Fruit fly (Drosophila melanogaster) whole organism, embryonic: ENCODE data around the gene dbe.

Source experiments
- CG33557 ChIP-seq: fragments of 200-800 bp; sonication (Bioruptor generic); optimal IDR thresholded peaks from 2 replicates; lab custom pipeline; 2019; ENCODE audit warnings: missing biosample characterization, mild to moderate bottlenecking, missing genetic modification characterization, moderate library complexity
- CrebB ChIP-seq: fragments of 200-800 bp; sonication (Bioruptor generic); optimal IDR thresholded peaks from 3 replicates; lab custom pipeline; 2018; ENCODE audit warnings: missing biosample characterization, mild to moderate bottlenecking, missing genetic modification characterization
- Doc2 ChIP-seq: fragments of 200-800 bp; sonication (Bioruptor generic); IDR thresholded peaks from 2 replicates; pipeline ENCODE4 v1.3.6; 2022; ENCODE audit warnings: missing biosample characterization, missing genetic modification characterization
- Elba2 ChIP-seq: fragments of 200-800 bp; sonication (Bioruptor generic); optimal IDR thresholded peaks from 3 replicates; lab custom pipeline; 2016; ENCODE audit warnings: missing biosample characterization, missing genetic modification characterization
- Gsc ChIP-seq: fragments of 200-800 bp; sonication (Bioruptor generic); IDR thresholded peaks from 2 replicates; pipeline ENCODE4 v1.3.6; 2022; ENCODE audit warnings: missing biosample characterization, missing genetic modification characterization
- bcd ChIP-seq: fragments of 200-800 bp; sonication (Bioruptor generic); optimal IDR thresholded peaks from 2 replicates; lab custom pipeline; 2017; ENCODE audit warnings: missing biosample characterization, mild to moderate bottlenecking, missing genetic modification characterization
- dysf ChIP-seq: fragments of 200-800 bp; sonication (Bioruptor generic); IDR thresholded peaks from 3 replicates; pipeline ENCODE4 v1.3.6; 2022; ENCODE audit warnings: missing biosample characterization, missing genetic modification characterization
- lov ChIP-seq, 2 experiments: fragments of 200-800 bp in 1 of 2; fragments of >200 bp in 1 of 2; sonication (Bioruptor generic) in 1 of 2; IDR thresholded peaks in 1 of 2; optimal IDR thresholded peaks in 1 of 2; 2 replicates in 1 of 2; 3 replicates in 1 of 2; pipeline versions ENCODE4 v1.3.6 to Lab custom; 2017 to 2022; ENCODE audit warnings: missing biosample characterization in 1 of 2, missing genetic modification characterization in 1 of 2
- nmo ChIP-seq: fragments of 200-800 bp; sonication (Bioruptor generic); optimal IDR thresholded peaks from 2 replicates; lab custom pipeline; 2018; ENCODE audit warnings: missing biosample characterization, mild to moderate bottlenecking, missing genetic modification characterization, moderate library complexity
- pfk ChIP-seq: fragments of 200-800 bp; sonication (Bioruptor generic); optimal IDR thresholded peaks from 2 replicates; lab custom pipeline; 2018; ENCODE audit warnings: missing biosample characterization, mild to moderate bottlenecking, missing genetic modification characterization, moderate library complexity
- psq ChIP-seq: fragments of 200-800 bp; sonication (Bioruptor generic); optimal IDR thresholded peaks from 2 replicates; lab custom pipeline; 2017; ENCODE audit warnings: missing biosample characterization, missing genetic modification characterization
- tgo ChIP-seq: fragments of 200-800 bp; sonication (Bioruptor generic); IDR thresholded peaks from 3 replicates; pipeline ENCODE4 v1.3.6; 2022; ENCODE audit warnings: missing biosample characterization, missing genetic modification characterization

DNA sequence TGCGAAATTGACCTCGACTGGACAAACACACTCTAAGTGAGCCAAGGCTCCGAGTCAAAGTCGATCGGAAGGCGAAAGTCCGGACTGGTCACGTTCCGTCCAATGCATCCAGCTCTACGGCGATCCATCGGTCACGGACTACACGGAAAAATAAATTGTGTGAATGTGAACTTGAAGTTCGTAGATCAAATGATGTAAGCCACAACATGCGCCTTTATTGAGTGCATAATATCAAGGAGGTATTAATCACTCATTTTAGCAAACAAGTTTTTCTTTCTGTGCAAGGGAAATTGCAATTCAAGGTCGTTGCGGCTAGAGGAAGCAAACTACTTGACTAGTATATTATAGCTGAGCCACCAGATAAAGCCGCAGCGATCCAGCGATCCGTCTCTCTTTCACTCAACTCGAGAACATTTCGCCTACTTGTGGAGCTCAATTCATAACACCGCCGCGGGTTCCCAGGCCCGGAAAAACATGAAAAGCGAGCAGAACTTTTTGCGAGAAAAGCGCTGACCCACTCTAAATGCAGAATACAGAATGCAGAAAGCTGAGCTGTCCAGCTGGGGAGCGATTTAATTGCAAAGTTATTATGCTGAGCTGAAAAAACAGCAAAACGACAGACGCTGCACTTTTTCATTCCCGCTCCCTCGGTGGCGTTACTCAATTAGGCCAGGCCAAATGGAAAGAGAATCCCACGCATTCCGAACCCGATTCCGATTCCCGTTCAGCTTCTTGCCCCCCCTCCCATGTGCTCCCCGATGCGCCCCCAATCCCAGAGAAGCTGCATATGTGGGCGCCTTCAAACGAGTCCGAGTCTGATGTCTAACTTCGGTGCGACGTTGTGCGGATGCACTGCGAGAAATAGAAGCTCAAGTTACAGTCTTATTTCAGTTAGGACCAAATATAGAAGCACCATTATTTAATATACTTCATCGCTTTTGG lies 25.5 kb downstream of the dbe start:
- TF ChIP-seq pfk (GFP tag; lab: Kevin White, UChicago) (no peak), lov (optimal IDR thresholded peaks at IDR 0.05; lab: Kevin White, UChicago) (no peak), lov (GFP tag; IDR thresholded peaks at IDR 0.05; lab: Robert Waterston, UW) (no peak), CrebB (tag; lab: Kevin White, UChicago) (no peak), tgo (GFP tag; lab: Robert Waterston, UW) (no peak), psq (GFP tag; lab: Kevin White, UChicago) (no peak), bcd (no peak), dysf (no peak), Elba2 (no peak), nmo (no peak), Doc2 (GFP tag; lab: Robert Waterston, UW) (no peak), CG33557 (GFP tag; lab: Kevin White, UChicago) (no peak), Gsc (GFP tag; lab: Robert Waterston, UW) (no peak)
